Fruit fly (Drosophila melanogaster): ENCODE results near the gene CG44038.

The CG44038 gene

dm6 chr3R:12251534-12251933 is 9.2 kb upstream of the CG44038 start:
- no peak for TF ChIP-seq CG17801 (GFP tag; optimal IDR thresholded peaks at IDR 0.05; ENCODE audit: partially characterized antibody)

- TF ChIP-seq CG17801 (GFP tag; optimal IDR thresholded peaks at IDR 0.05; ENCODE audit: partially characterized antibody) = no peak
Measured at dm6 chr3R:12252457-12253065, 8.2 kb upstream of the CG44038 start.

- no peak for TF ChIP-seq CG17801 (GFP tag; optimal IDR thresholded peaks at IDR 0.05; ENCODE audit: partially characterized antibody)
Measured at dm6 chr3R:12253887-12254286, 6.9 kb upstream of the CG44038 start, which contains the start of gene CG3942. TSS of gene CG3942 (plus strand) at chr3R:12254187.

- TF ChIP-seq CG17801 (GFP tag; optimal IDR thresholded peaks at IDR 0.05; ENCODE audit: partially characterized antibody) = no peak
Measured at dm6 chr3R:12258437-12258836, 2.3 kb upstream of the CG44038 start, which contains the start of the genes CG44037 and svp. TSS of gene CG44037 (plus strand) at chr3R:12258737. TSS of gene svp (plus strand) at chr3R:12258737.

- TF ChIP-seq CG17801 (GFP tag; optimal IDR thresholded peaks at IDR 0.05; ENCODE audit: partially characterized antibody) = no peak
Measured at dm6 chr3R:12259013-12259412, 1.8 kb upstream of the CG44038 start.

- TF ChIP-seq CG17801 (GFP tag; optimal IDR thresholded peaks at IDR 0.05; ENCODE audit: partially characterized antibody) = no peak
Measured at dm6 chr3R:12259819-12260218, 950 bp upstream of the CG44038 start.

- no peak for TF ChIP-seq CG17801 (GFP tag; optimal IDR thresholded peaks at IDR 0.05; ENCODE audit: partially characterized antibody)
Measured at dm6 chr3R:12269889-12270403, 9.2 kb downstream of the CG44038 start.

dm6 chr3R:12270590-12270989 is 9.8 kb downstream of the CG44038 start, which contains the start of gene CG17738:
TSS of gene CG17738 (plus strand) at chr3R:12270890.
- no peak for TF ChIP-seq CG17801 (GFP tag; optimal IDR thresholded peaks at IDR 0.05; ENCODE audit: partially characterized antibody)

dm6 chr3R:12272826-12273225 is 12.1 kb downstream of the CG44038 start, which contains the start of gene Sfp87B:
TSS of gene Sfp87B (plus strand) at chr3R:12273126.
- no peak for TF ChIP-seq CG17801 (GFP tag; optimal IDR thresholded peaks at IDR 0.05; ENCODE audit: partially characterized antibody)

dm6 chr3R:12279019-12279418 is 18.2 kb downstream of the CG44038 start:
- TF ChIP-seq CG17801 (GFP tag; optimal IDR thresholded peaks at IDR 0.05; ENCODE audit: partially characterized antibody) = no peak

- TF ChIP-seq CG17801 (GFP tag; optimal IDR thresholded peaks at IDR 0.05; ENCODE audit: partially characterized antibody) = no peak
Measured at dm6 chr3R:12280729-12281342, 20.1 kb downstream of the CG44038 start.

- TF ChIP-seq CG17801 (GFP tag; optimal IDR thresholded peaks at IDR 0.05; ENCODE audit: partially characterized antibody) = no peak
Measured at dm6 chr3R:12285589-12285988, 24.8 kb downstream of the CG44038 start.

- TF ChIP-seq CG17801 (GFP tag; optimal IDR thresholded peaks at IDR 0.05; ENCODE audit: partially characterized antibody) = no peak
Measured at dm6 chr3R:12288580-12289299, 28.0 kb downstream of the CG44038 start.

- no peak for TF ChIP-seq CG17801 (GFP tag; optimal IDR thresholded peaks at IDR 0.05; ENCODE audit: partially characterized antibody)
Measured at dm6 chr3R:12290466-12291237, 29.9 kb downstream of the CG44038 start.

dm6 chr3R:12291872-12292271 is 31.1 kb downstream of the CG44038 start:
- no peak for TF ChIP-seq CG17801 (GFP tag; optimal IDR thresholded peaks at IDR 0.05; ENCODE audit: partially characterized antibody)
